Worm (Caenorhabditis elegans) whole organism, L1 larva: Measurements from ENCODE around the gene F40B5.2.

Experiments
- C16A3.4 ChIP-seq: fragments of 150-350 bp; optimal IDR thresholded peaks from 2 replicates; lab custom pipeline; 2014; ENCODE audit warnings: missing biosample characterization, missing genetic modification characterization
- F16B12.6 ChIP-seq: fragments of 150-350 bp; optimal IDR thresholded peaks from 2 replicates; lab custom pipeline; 2014; ENCODE audit warnings: missing biosample characterization, missing genetic modification characterization
- Y116A8C.19 ChIP-seq: sonication (generic microtip); optimal IDR thresholded peaks from 2 replicates; lab custom pipeline; 2016; ENCODE audit warnings: missing compliant biosample characterization, missing genetic modification characterization, borderline replicate concordance
- alr-1 ChIP-seq: fragments of 200-800 bp; sonication (Bioruptor generic); optimal IDR thresholded peaks from 2 replicates; lab custom pipeline; 2018; ENCODE audit warnings: borderline replicate concordance, mild to moderate bottlenecking, missing genetic modification characterization, missing compliant biosample characterization
- ceh-63 ChIP-seq: fragments of 200-800 bp; sonication (Bioruptor generic); optimal IDR thresholded peaks from 2 replicates; lab custom pipeline; 2018; ENCODE audit warnings: mild to moderate bottlenecking, missing genetic modification characterization, missing compliant biosample characterization
- ceh-82 ChIP-seq, 3 experiments: fragments of 150-350 bp in 1 of 3; sonication (generic microtip) in 2 of 3; optimal IDR thresholded peaks; 2 replicates each; lab custom pipeline; 2014 to 2017; ENCODE audit warnings: missing biosample characterization in 3 of 3, missing genetic modification characterization in 3 of 3
- ceh-88 ChIP-seq: fragments of 200-800 bp; sonication (Bioruptor generic); IDR thresholded peaks from 2 replicates; pipeline ENCODE4 v1.3.6; 2022; ENCODE audit warnings: missing genetic modification characterization, missing compliant biosample characterization
- ceh-90 ChIP-seq: sonication (generic microtip); optimal IDR thresholded peaks from 2 replicates; lab custom pipeline; 2016; ENCODE audit warnings: missing genetic modification characterization, missing compliant biosample characterization
- ces-1 ChIP-seq: fragments of 150-350 bp; optimal IDR thresholded peaks from 2 replicates; lab custom pipeline; 2014; ENCODE audit warnings: missing biosample characterization, missing genetic modification reagents, missing genetic modification characterization
- dsc-1 ChIP-seq: sonication (generic microtip); optimal IDR thresholded peaks from 2 replicates; lab custom pipeline; 2016; ENCODE audit warnings: mild to moderate bottlenecking, missing genetic modification characterization, missing compliant biosample characterization
- efl-1 ChIP-seq, 4 experiments: fragments of 150-350 bp; optimal IDR thresholded peaks in 3 of 4; peaks in 1 of 4; 1 replicate in 1 of 4; 2 replicates in 3 of 4; lab custom pipeline; 2014; ENCODE audit warnings: missing biosample characterization in 2 of 4, missing genetic modification characterization in 2 of 4, missing genetic modification reagents in 2 of 4
- egl-13 ChIP-seq: sonication (generic microtip); optimal IDR thresholded peaks from 2 replicates; lab custom pipeline; 2016; ENCODE audit warnings: missing genotype, missing genetic modification reagents, missing genetic modification characterization, missing compliant biosample characterization
- egl-27 ChIP-seq, 2 experiments: fragments of 150-350 bp in 1 of 2; sonication (generic microtip); optimal IDR thresholded peaks; 3 replicates each; lab custom pipeline; 2017 to 2018; ENCODE audit warnings: missing biosample characterization in 2 of 2, missing genetic modification characterization in 2 of 2, missing genetic modification reagents in 2 of 2
- elt-2 ChIP-seq: sonication (generic microtip); optimal IDR thresholded peaks from 2 replicates; lab custom pipeline; 2016; ENCODE audit warnings: missing genetic modification characterization, mild to moderate bottlenecking, inconsistent platforms, missing compliant biosample characterization, missing genetic modification reagents
- ets-5 ChIP-seq: fragments of 200-800 bp; sonication (Bioruptor generic); IDR thresholded peaks from 2 replicates; pipeline ENCODE4 v1.3.6; 2022; ENCODE audit warnings: missing genetic modification characterization, missing compliant biosample characterization
- fkh-10 ChIP-seq: sonication (generic microtip); optimal IDR thresholded peaks from 2 replicates; lab custom pipeline; 2017; ENCODE audit warnings: missing biosample characterization, missing genetic modification reagents, missing genetic modification characterization
- fkh-4 ChIP-seq: sonication (generic microtip); optimal IDR thresholded peaks from 2 replicates; lab custom pipeline; 2016; ENCODE audit warnings: missing compliant biosample characterization, missing genetic modification characterization, borderline replicate concordance
- fkh-8 ChIP-seq: sonication (generic microtip); optimal IDR thresholded peaks from 2 replicates; lab custom pipeline; 2016; ENCODE audit warnings: mild to moderate bottlenecking, missing genetic modification characterization, missing compliant biosample characterization
- hlh-17 ChIP-seq: fragments of 200-800 bp; sonication (Bioruptor generic); optimal IDR thresholded peaks from 2 replicates; lab custom pipeline; 2018; ENCODE audit warnings: missing genetic modification characterization, mild to moderate bottlenecking, missing compliant biosample characterization, moderate library complexity, borderline replicate concordance
- hlh-4 ChIP-seq: sonication (generic microtip); optimal IDR thresholded peaks from 2 replicates; lab custom pipeline; 2016; ENCODE audit warnings: mild to moderate bottlenecking, missing genetic modification characterization, missing compliant biosample characterization
- hpl-2 ChIP-seq: fragments of 150-350 bp; optimal IDR thresholded peaks from 2 replicates; lab custom pipeline; 2014; ENCODE audit warnings: missing biosample characterization, missing genetic modification reagents, missing genetic modification characterization
- irx-1 ChIP-seq: sonication (generic microtip); optimal IDR thresholded peaks from 2 replicates; lab custom pipeline; 2016; ENCODE audit warnings: missing genetic modification characterization, missing compliant biosample characterization
- lin-14 ChIP-seq: fragments of 200-800 bp; sonication (Bioruptor generic); optimal IDR thresholded peaks from 2 replicates; lab custom pipeline; 2018; ENCODE audit warnings: mild to moderate bottlenecking, missing genetic modification characterization, moderate library complexity, missing compliant biosample characterization
- lin-35 ChIP-seq, 2 experiments: fragments of 150-350 bp; optimal IDR thresholded peaks; 2 replicates each; lab custom pipeline; 2014; ENCODE audit warnings: missing biosample characterization in 2 of 2, missing genetic modification characterization in 2 of 2, missing genetic modification reagents in 2 of 2
- lin-39 ChIP-seq: fragments of 150-350 bp; optimal IDR thresholded peaks from 2 replicates; lab custom pipeline; 2014; ENCODE audit warnings: missing biosample characterization, missing genetic modification reagents, missing genetic modification characterization
- lir-3 ChIP-seq: sonication (generic microtip); optimal IDR thresholded peaks from 2 replicates; lab custom pipeline; 2016; ENCODE audit warnings: mild to moderate bottlenecking, missing genetic modification characterization, moderate library complexity, missing compliant biosample characterization; ENCODE audit not compliant: poor library complexity
- lsy-2 ChIP-seq, 2 experiments: fragments of 150-350 bp; optimal IDR thresholded peaks; 2 replicates each; lab custom pipeline; 2014; ENCODE audit warnings: missing biosample characterization in 2 of 2, missing genetic modification characterization in 2 of 2
- mdl-1 ChIP-seq, 2 experiments: fragments of 150-350 bp; optimal IDR thresholded peaks; 2 replicates each; lab custom pipeline; 2014 to 2017; ENCODE audit warnings: missing biosample characterization in 2 of 2, missing genetic modification characterization in 2 of 2, inconsistent platforms in 1 of 2
- nhr-11 ChIP-seq: fragments of 150-350 bp; optimal IDR thresholded peaks from 2 replicates; lab custom pipeline; 2014; ENCODE audit warnings: missing biosample characterization, missing genetic modification characterization
- nhr-12 ChIP-seq: sonication (generic microtip); optimal IDR thresholded peaks from 2 replicates; lab custom pipeline; 2017; ENCODE audit warnings: missing biosample characterization, missing genetic modification characterization
- nhr-47 ChIP-seq: sonication (generic microtip); optimal IDR thresholded peaks from 2 replicates; lab custom pipeline; 2016; ENCODE audit warnings: mild to moderate bottlenecking, missing genetic modification characterization, moderate library complexity, missing compliant biosample characterization
- nhr-71 ChIP-seq: sonication (generic microtip); optimal IDR thresholded peaks from 2 replicates; lab custom pipeline; 2016; ENCODE audit warnings: mild to moderate bottlenecking, missing genetic modification characterization, moderate library complexity, missing compliant biosample characterization
- nhr-85 ChIP-seq: sonication (generic microtip); peaks from one replicate; lab custom pipeline; 2016; ENCODE audit warnings: missing genetic modification characterization, inconsistent platforms, missing compliant biosample characterization
- pax-3 ChIP-seq: fragments of 200-800 bp; sonication (Bioruptor generic); optimal IDR thresholded peaks from 2 replicates; lab custom pipeline; 2018; ENCODE audit warnings: mild to moderate bottlenecking, missing genetic modification characterization, moderate library complexity, missing compliant biosample characterization
- rnt-1 ChIP-seq: sonication (generic microtip); optimal IDR thresholded peaks from 2 replicates; lab custom pipeline; 2016; ENCODE audit warnings: mild to moderate bottlenecking, missing genetic modification characterization, moderate library complexity, missing compliant biosample characterization
- sox-4 ChIP-seq: sonication (generic microtip); optimal IDR thresholded peaks from 2 replicates; lab custom pipeline; 2016; ENCODE audit warnings: missing genetic modification characterization, missing compliant biosample characterization
- sup-37 ChIP-seq: fragments of 200-800 bp; sonication (Bioruptor generic); optimal IDR thresholded peaks from 2 replicates; lab custom pipeline; 2018; ENCODE audit warnings: mild to moderate bottlenecking, missing genetic modification characterization, missing compliant biosample characterization
- unc-30 ChIP-seq: sonication (generic microtip); optimal IDR thresholded peaks from 2 replicates; lab custom pipeline; 2017; ENCODE audit warnings: missing biosample characterization, missing genetic modification characterization
- unc-86 ChIP-seq: sonication (generic microtip); optimal IDR thresholded peaks from 2 replicates; lab custom pipeline; 2016; ENCODE audit warnings: missing genetic modification characterization, missing compliant biosample characterization
- unc-98 ChIP-seq: fragments of 200-800 bp; sonication (Bioruptor generic); IDR thresholded peaks from 2 replicates; pipeline ENCODE4 v1.3.6; 2022; ENCODE audit warnings: missing genetic modification characterization, missing compliant biosample characterization
- xbp-1 ChIP-seq: sonication (generic microtip); optimal IDR thresholded peaks from 2 replicates; lab custom pipeline; 2016; ENCODE audit warnings: missing genetic modification characterization, missing compliant biosample characterization
- zip-4 ChIP-seq: fragments of 200-800 bp; sonication (Bioruptor generic); optimal IDR thresholded peaks from 2 replicates; lab custom pipeline; 2018; ENCODE audit warnings: mild to moderate bottlenecking, missing genetic modification characterization, moderate library complexity, missing compliant biosample characterization
- ztf-11 ChIP-seq, 2 experiments: sonication (generic microtip); optimal IDR thresholded peaks; 2 replicates each; lab custom pipeline; 2016 to 2017; ENCODE audit warnings: missing genetic modification characterization in 2 of 2, missing biosample characterization in 1 of 2, missing compliant biosample characterization in 1 of 2

Gene F40B5.2

DNA sequence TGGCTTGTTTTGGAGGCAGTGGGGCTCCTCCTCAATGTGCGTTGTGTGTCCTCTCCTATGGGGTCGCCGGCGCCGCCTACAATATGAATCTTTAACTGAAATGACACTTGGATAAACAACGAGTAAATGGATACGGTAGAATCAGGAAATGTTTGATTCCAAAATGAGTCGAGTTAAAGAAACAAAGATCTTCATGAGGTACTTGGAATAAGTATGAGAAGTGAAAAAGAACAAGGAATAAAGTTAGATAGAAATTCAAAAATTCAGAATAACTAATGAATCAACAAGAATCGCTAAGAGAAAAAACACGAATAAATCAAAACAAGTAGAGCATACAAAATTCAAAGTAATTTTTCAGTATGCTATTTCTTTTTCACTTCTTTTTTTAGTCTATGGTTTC lies 16.7 kb upstream of the F40B5.2 start, which contains the start of gene npr-28:
Gene npr-28, minus strand, starts transcription at position 101 of the 400 bp plus-strand sequence.
- TF ChIP-seq unc-98 (GFP tag; lab: Robert Waterston, UW) (no peak), Y116A8C.19 (tag; lab: Kevin White, UChicago) (no peak), efl-1 (optimal IDR thresholded peaks at IDR 0.05; lab: Kevin White, UChicago) (no peak), efl-1 (GFP tag; optimal IDR thresholded peaks at IDR 0.05 in 1 of 2; lab: Kevin White, UChicago) (peak in 1 of 2 experiments; percentile 21), lsy-2 (tag; optimal IDR thresholded peaks at IDR 0.05; lab: Kevin White, UChicago) (no peak), lir-3 (tag; lab: Kevin White, UChicago) (no peak)

DNA sequence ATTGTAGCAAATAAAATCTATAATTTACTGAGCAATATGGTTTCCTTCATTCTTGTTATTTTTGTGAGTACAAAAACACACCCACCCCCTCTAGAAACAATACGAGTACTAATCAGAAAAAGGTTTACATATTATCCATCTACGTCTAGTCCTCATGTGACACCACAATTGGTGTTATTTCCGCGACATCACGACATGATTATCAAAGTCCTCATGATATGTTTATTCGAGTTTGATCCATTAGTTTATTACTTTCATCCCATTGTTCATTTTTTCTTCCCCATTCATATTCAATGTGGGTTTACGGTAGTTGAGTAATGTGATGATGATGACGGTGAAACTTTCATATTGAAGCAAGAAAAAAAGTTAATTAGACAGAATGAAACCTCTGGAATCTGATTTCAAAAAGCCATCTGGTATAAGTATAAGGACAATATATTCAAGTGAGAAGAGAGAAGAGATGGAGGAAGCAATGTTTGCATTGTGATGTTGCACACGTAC lies 13.3 kb upstream of the F40B5.2 start:
- peak; percentile 46 for TF ChIP-seq pax-3 (tag; lab: Kevin White, UChicago)
- no peak for TF ChIP-seq lsy-2 (tag; optimal IDR thresholded peaks at IDR 0.05; lab: Kevin White, UChicago)
- peak; percentile 93 for TF ChIP-seq dsc-1 (tag; lab: Kevin White, UChicago)
- TF ChIP-seq irx-1 (tag; lab: Kevin White, UChicago), result no peak
- peak; percentile 1 for TF ChIP-seq nhr-47
- no peak for TF ChIP-seq fkh-10 (GFP tag; lab: Kevin White, UChicago)
- peak; percentile 68 for TF ChIP-seq unc-86 (tag; lab: Kevin White, UChicago)
- TF ChIP-seq fkh-8 (tag; lab: Kevin White, UChicago), result peak; percentile 26
- TF ChIP-seq nhr-71 (tag; lab: Kevin White, UChicago), result peak; percentile 31
- no peak for TF ChIP-seq ceh-88 (GFP tag; lab: Robert Waterston, UW)
- no peak for TF ChIP-seq efl-1 (optimal IDR thresholded peaks at IDR 0.05; lab: Kevin White, UChicago)
- peak in 1 of 2 experiments; percentile 90 for TF ChIP-seq efl-1 (GFP tag; optimal IDR thresholded peaks at IDR 0.05 in 1 of 2; lab: Kevin White, UChicago)
- TF ChIP-seq sox-4, result peak; percentile 7

DNA sequence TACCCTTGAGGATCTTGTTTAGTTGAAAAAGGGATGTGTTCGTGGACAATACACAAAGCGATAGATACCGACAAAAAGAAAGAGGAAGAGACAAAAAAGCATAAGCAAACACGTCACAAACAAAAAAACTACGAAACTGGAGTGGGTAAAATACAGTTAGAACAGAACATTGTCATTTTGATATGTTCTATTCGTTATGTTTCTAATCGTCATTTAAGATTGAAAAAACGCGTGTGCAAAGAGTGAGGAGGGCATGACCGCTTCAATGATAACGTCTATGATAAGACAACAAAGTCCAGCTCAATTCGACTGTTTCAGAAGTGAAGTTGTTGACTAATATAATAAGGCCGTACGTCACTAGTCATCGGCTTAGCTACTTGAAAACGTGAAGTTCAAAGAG lies 12.3 kb upstream of the F40B5.2 start:
- TF ChIP-seq rnt-1 (tag; lab: Kevin White, UChicago) (no peak), mdl-1 (tag; optimal IDR thresholded peaks at IDR 0.05; lab: Kevin White, UChicago) (no peak), lin-14 (GFP tag; lab: Kevin White, UChicago) (no peak), lin-35 (GFP tag; optimal IDR thresholded peaks at IDR 0.05; lab: Kevin White, UChicago) (peak in 1 of 2 experiments; percentile 10), ceh-90 (no peak), elt-2 (peak; percentile 69), alr-1 (no peak), zip-4 (no peak), ets-5 (GFP tag; lab: Robert Waterston, UW) (no peak), nhr-11 (tag; lab: Kevin White, UChicago) (no peak), ces-1 (GFP tag; lab: Kevin White, UChicago) (no peak), ceh-63 (GFP tag; lab: Kevin White, UChicago) (no peak), efl-1 (optimal IDR thresholded peaks at IDR 0.05; lab: Kevin White, UChicago) (no peak), efl-1 (GFP tag; optimal IDR thresholded peaks at IDR 0.05 in 1 of 2; lab: Kevin White, UChicago) (peak in 1 of 2 experiments; percentile 24), C16A3.4 (no peak), nhr-47 (no peak), ceh-88 (GFP tag; lab: Robert Waterston, UW) (no peak), hlh-4 (tag; lab: Kevin White, UChicago) (no peak), F16B12.6 (no peak), hlh-17 (no peak), Y116A8C.19 (tag; lab: Kevin White, UChicago) (no peak), xbp-1 (tag; lab: Kevin White, UChicago) (no peak), fkh-8 (tag; lab: Kevin White, UChicago) (no peak), lsy-2 (tag; optimal IDR thresholded peaks at IDR 0.05; lab: Kevin White, UChicago) (no peak)

- TF ChIP-seq fkh-4 (tag; lab: Kevin White, UChicago), result no peak
- TF ChIP-seq irx-1 (tag; lab: Kevin White, UChicago), result no peak
- TF ChIP-seq ceh-82 (tag; optimal IDR thresholded peaks at IDR 0.05; lab: Kevin White, UChicago), result no peak
- peak; percentile 39 for TF ChIP-seq nhr-71 (tag; lab: Kevin White, UChicago)
- no peak for TF ChIP-seq nhr-12 (tag; lab: Kevin White, UChicago)
- no peak for TF ChIP-seq fkh-10 (GFP tag; lab: Kevin White, UChicago)
- no peak for TF ChIP-seq hpl-2 (GFP tag; lab: Kevin White, UChicago)
- no peak for TF ChIP-seq unc-30 (tag; lab: Kevin White, UChicago)
- peak in 1 of 2 experiments; percentile 20 for TF ChIP-seq lin-35 (GFP tag; optimal IDR thresholded peaks at IDR 0.05; lab: Kevin White, UChicago)
- TF ChIP-seq sup-37 (GFP tag; lab: Kevin White, UChicago), result no peak
- no peak for TF ChIP-seq ztf-11 (tag; optimal IDR thresholded peaks at IDR 0.05; lab: Kevin White, UChicago)
- TF ChIP-seq lsy-2 (tag; optimal IDR thresholded peaks at IDR 0.05; lab: Kevin White, UChicago), result no peak
- no peak for TF ChIP-seq nhr-85
- TF ChIP-seq hlh-4 (tag; lab: Kevin White, UChicago), result no peak
- no peak for TF ChIP-seq egl-13 (tag; lab: Kevin White, UChicago)
- no peak for TF ChIP-seq unc-86 (tag; lab: Kevin White, UChicago)
- TF ChIP-seq lin-39 (tag; lab: Kevin White, UChicago), result no peak
- no peak for TF ChIP-seq unc-98 (GFP tag; lab: Robert Waterston, UW)
- TF ChIP-seq egl-27 (tag; optimal IDR thresholded peaks at IDR 0.05; lab: Kevin White, UChicago), result no peak
Measured at ce11 chrX:8356305-8356704, 11.3 kb upstream of the F40B5.2 start.
